Worm (Caenorhabditis elegans) whole organism, L1 larva: ENCODE measurements around the gene nhr-170.

Experiments used
- C34B4.2 ChIP-seq: sonication (generic microtip); optimal IDR thresholded peaks from 2 replicates; lab custom pipeline; 2017; ENCODE audit warnings: mild to moderate bottlenecking, missing genetic modification characterization, missing compliant biosample characterization
- nhr-85 ChIP-seq: sonication (generic microtip); peaks from one replicate; lab custom pipeline; 2016; ENCODE audit warnings: missing genetic modification characterization, inconsistent platforms, missing compliant biosample characterization

ce11 chrV:18819643-18820042 lies 19.0 kb upstream of the nhr-170 start, which contains the start of gene ncs-5:
- TF ChIP-seq nhr-85 (tag; lab: Kevin White, UChicago) (no peak), C34B4.2 (tag; lab: Kevin White, UChicago) (no peak)
